Fruit fly (Drosophila melanogaster) whole organism, embryonic: ENCODE measurements around the gene Qsox2.
A peak's percentile ranks its signal among the peaks of the same experiment; 100 is the strongest.

Experiments used
- Aef1 ChIP-seq: fragments of 200-800 bp; sonication (Bioruptor generic); IDR thresholded peaks from 3 replicates; pipeline ENCODE4 v1.3.6; 2022; ENCODE audit warnings: missing biosample characterization, missing genetic modification characterization
- B-H1 ChIP-seq: fragments of 200-800 bp; sonication (Bioruptor generic); IDR thresholded peaks from 3 replicates; pipeline ENCODE4 v1.3.6; 2022; ENCODE audit warnings: missing biosample characterization, missing genetic modification characterization
- CG11560 ChIP-seq: fragments of 200-800 bp; sonication (Bioruptor generic); IDR thresholded peaks from 3 replicates; pipeline ENCODE4 v1.3.6; 2022; ENCODE audit warnings: missing biosample characterization, missing genetic modification characterization
- CG13296 ChIP-seq: fragments of 200-800 bp; sonication (Bioruptor generic); optimal IDR thresholded peaks from 3 replicates; lab custom pipeline; 2018; ENCODE audit warnings: missing biosample characterization, mild to moderate bottlenecking, missing genetic modification characterization
- CG14667 ChIP-seq: fragments of 200-800 bp; sonication (Bioruptor generic); IDR thresholded peaks from 2 replicates; pipeline ENCODE4 v1.3.6; 2022; ENCODE audit warnings: missing biosample characterization, missing genetic modification characterization
- CG1529 ChIP-seq: fragments of 200-800 bp; sonication (Bioruptor generic); optimal IDR thresholded peaks from 3 replicates; lab custom pipeline; 2018; ENCODE audit warnings: missing biosample characterization, missing genetic modification characterization
- CG17361 ChIP-seq: fragments of 200-800 bp; sonication (Bioruptor generic); IDR thresholded peaks from 3 replicates; pipeline ENCODE4 v1.3.6; 2022; ENCODE audit warnings: missing biosample characterization, missing genetic modification characterization
- CG2202 ChIP-seq: fragments of 200-800 bp; sonication (Bioruptor generic); optimal IDR thresholded peaks from 2 replicates; lab custom pipeline; 2018; ENCODE audit warnings: missing biosample characterization, mild to moderate bottlenecking, missing genetic modification characterization
- CG2889 ChIP-seq: fragments of 200-800 bp; sonication (Bioruptor generic); IDR thresholded peaks from 3 replicates; pipeline ENCODE4 v1.3.6; 2022; ENCODE audit warnings: missing biosample characterization, missing genetic modification characterization
- CG31388 ChIP-seq: fragments of 200-800 bp; sonication (Bioruptor generic); optimal IDR thresholded peaks from 2 replicates; lab custom pipeline; 2016; ENCODE audit warnings: missing biosample characterization, missing genetic modification characterization
- CG4707 ChIP-seq: fragments of 200-800 bp; sonication (Bioruptor generic); optimal IDR thresholded peaks from 2 replicates; lab custom pipeline; 2018; ENCODE audit warnings: missing biosample characterization, mild to moderate bottlenecking, missing genetic modification characterization, moderate library complexity
- CG5953 ChIP-seq: fragments of 200-800 bp; sonication (Bioruptor generic); IDR thresholded peaks from 2 replicates; pipeline ENCODE4 v1.3.6; 2022; ENCODE audit warnings: missing biosample characterization, missing genetic modification characterization
- CG7372 ChIP-seq: fragments of 200-800 bp; sonication (Bioruptor generic); IDR thresholded peaks from 2 replicates; pipeline ENCODE4 v1.3.6; 2022; ENCODE audit warnings: missing biosample characterization, missing genetic modification characterization
- CG8388 ChIP-seq: fragments of 200-800 bp; sonication (Bioruptor generic); optimal IDR thresholded peaks from 2 replicates; lab custom pipeline; 2019; ENCODE audit warnings: missing biosample characterization, mild to moderate bottlenecking, missing genetic modification characterization, moderate library complexity
- CG8478 ChIP-seq: fragments of >200 bp; optimal IDR thresholded peaks from 2 replicates; lab custom pipeline; 2018
- CG9215 ChIP-seq: fragments of 200-800 bp; sonication (Bioruptor generic); IDR thresholded peaks from 2 replicates; pipeline ENCODE4 v1.3.6; 2022; ENCODE audit warnings: missing biosample characterization, missing genetic modification characterization
- CHES-1-like ChIP-seq: fragments of 200-800 bp; sonication (Bioruptor generic); optimal IDR thresholded peaks from 2 replicates; lab custom pipeline; 2016; ENCODE audit warnings: missing biosample characterization, missing genetic modification characterization
- Dek ChIP-seq: fragments of 200-800 bp; sonication (Bioruptor generic); optimal IDR thresholded peaks from 3 replicates; lab custom pipeline; 2019; ENCODE audit warnings: missing biosample characterization, mild to moderate bottlenecking, missing genetic modification characterization, moderate library complexity
- Ets65A ChIP-seq: fragments of 200-800 bp; sonication (Bioruptor generic); peaks from one replicate; lab custom pipeline; 2016; ENCODE audit warnings: missing biosample characterization, missing genetic modification characterization
- H2.0 ChIP-seq: fragments of 200-800 bp; sonication (Bioruptor generic); IDR thresholded peaks from 2 replicates; pipeline ENCODE4 v1.3.6; 2022; ENCODE audit warnings: missing biosample characterization, missing genetic modification characterization
- HHEX ChIP-seq: fragments of 200-800 bp; sonication (Bioruptor generic); optimal IDR thresholded peaks from 3 replicates; lab custom pipeline; 2017; ENCODE audit warnings: missing biosample characterization, mild to moderate bottlenecking, missing genetic modification characterization, missing genetic modification reagents
- Med ChIP-seq: fragments of 200-800 bp; sonication (Bioruptor generic); peaks from one replicate; lab custom pipeline; 2016; ENCODE audit warnings: missing biosample characterization, missing genetic modification characterization, mild to moderate bottlenecking, inconsistent platforms, moderate library complexity
- Mes4 ChIP-seq: fragments of 200-800 bp; sonication (Bioruptor generic); optimal IDR thresholded peaks from 2 replicates; lab custom pipeline; 2016; ENCODE audit warnings: missing biosample characterization, missing genetic modification characterization
- NC2β ChIP-seq: fragments of 200-800 bp; sonication (Bioruptor generic); optimal IDR thresholded peaks from 2 replicates; lab custom pipeline; 2016; ENCODE audit warnings: missing biosample characterization, missing genetic modification characterization
- Neu2 ChIP-seq: fragments of 200-800 bp; sonication (Bioruptor generic); optimal IDR thresholded peaks from 3 replicates; lab custom pipeline; 2016; ENCODE audit warnings: missing biosample characterization, missing genetic modification characterization, borderline replicate concordance
- Nf-YA ChIP-seq: fragments of 200-800 bp; sonication (Bioruptor generic); IDR thresholded peaks from 2 replicates; pipeline ENCODE4 v1.3.6; 2022; ENCODE audit warnings: missing biosample characterization, missing genetic modification characterization
- Pdp1 ChIP-seq, 2 experiments: fragments of 200-800 bp; sonication (Bioruptor generic); optimal IDR thresholded peaks; 3 replicates each; lab custom pipeline; 2016; ENCODE audit warnings: missing biosample characterization in 2 of 2, missing genetic modification characterization in 2 of 2, mild to moderate bottlenecking in 1 of 2, moderate library complexity in 1 of 2
- Sox100B ChIP-seq: fragments of 200-800 bp; sonication (Bioruptor generic); optimal IDR thresholded peaks from 3 replicates; lab custom pipeline; 2018; ENCODE audit warnings: missing biosample characterization, mild to moderate bottlenecking, missing genetic modification characterization
- Sox102F ChIP-seq: fragments of 200-800 bp; sonication (Bioruptor generic); optimal IDR thresholded peaks from 2 replicates; lab custom pipeline; 2018; ENCODE audit warnings: missing biosample characterization, mild to moderate bottlenecking, missing genetic modification characterization, moderate library complexity
- ac ChIP-seq: fragments of 200-800 bp; sonication (Bioruptor generic); optimal IDR thresholded peaks from 3 replicates; lab custom pipeline; 2017; ENCODE audit warnings: missing biosample characterization, mild to moderate bottlenecking, missing genetic modification characterization
- chinmo ChIP-seq: fragments of 200-800 bp; sonication (Bioruptor generic); IDR thresholded peaks from 4 replicates; pipeline ENCODE4 v1.3.6; 2022; ENCODE audit warnings: missing biosample characterization, missing genetic modification characterization; ENCODE audit not compliant: partially characterized antibody
- en ChIP-seq: fragments of 200-800 bp; sonication (Bioruptor generic); optimal IDR thresholded peaks from 2 replicates; lab custom pipeline; 2016; ENCODE audit warnings: missing biosample characterization, missing genetic modification characterization
- fru ChIP-seq: fragments of >200 bp; optimal IDR thresholded peaks from 2 replicates; lab custom pipeline; 2017
- gcm ChIP-seq: fragments of 200-800 bp; sonication (Bioruptor generic); optimal IDR thresholded peaks from 2 replicates; lab custom pipeline; 2019; ENCODE audit warnings: missing biosample characterization, mild to moderate bottlenecking, missing genetic modification characterization, moderate library complexity
- grn ChIP-seq: fragments of 200-800 bp; sonication (Bioruptor generic); optimal IDR thresholded peaks from 3 replicates; lab custom pipeline; 2017; ENCODE audit warnings: missing biosample characterization, missing genetic modification characterization
- kni ChIP-seq: fragments of 200-800 bp; sonication (Bioruptor generic); optimal IDR thresholded peaks from 3 replicates; lab custom pipeline; 2017; ENCODE audit warnings: mild to moderate bottlenecking, missing biosample characterization, missing genetic modification reagents, missing genetic modification characterization
- knrl ChIP-seq: fragments of 200-800 bp; sonication (Bioruptor generic); IDR thresholded peaks from 3 replicates; pipeline ENCODE4 v1.3.6; 2022; ENCODE audit warnings: missing biosample characterization, missing genetic modification characterization; ENCODE audit not compliant: partially characterized antibody
- lola ChIP-seq, 3 experiments: fragments of >200 bp in 2 of 3; fragments of 200-800 bp in 1 of 3; sonication (Bioruptor generic) in 1 of 3; optimal IDR thresholded peaks; 2 replicates each; lab custom pipeline; 2017 to 2019; ENCODE audit warnings: missing biosample characterization in 3 of 3, missing genetic modification characterization in 3 of 3, mild to moderate bottlenecking in 1 of 3, moderate library complexity in 1 of 3
- lov ChIP-seq, 2 experiments: fragments of 200-800 bp in 1 of 2; fragments of >200 bp in 1 of 2; sonication (Bioruptor generic) in 1 of 2; IDR thresholded peaks in 1 of 2; optimal IDR thresholded peaks in 1 of 2; 2 replicates in 1 of 2; 3 replicates in 1 of 2; pipeline versions ENCODE4 v1.3.6 to Lab custom; 2017 to 2022; ENCODE audit warnings: missing biosample characterization in 1 of 2, missing genetic modification characterization in 1 of 2
- luna ChIP-seq: fragments of 200-800 bp; sonication (Bioruptor generic); optimal IDR thresholded peaks from 2 replicates; lab custom pipeline; 2016; ENCODE audit warnings: missing biosample characterization, missing genetic modification characterization
- org-1 ChIP-seq: fragments of 200-800 bp; sonication (Bioruptor generic); optimal IDR thresholded peaks from 2 replicates; lab custom pipeline; 2017; ENCODE audit warnings: missing biosample characterization, missing genetic modification characterization
- pfk ChIP-seq: fragments of 200-800 bp; sonication (Bioruptor generic); optimal IDR thresholded peaks from 2 replicates; lab custom pipeline; 2018; ENCODE audit warnings: missing biosample characterization, mild to moderate bottlenecking, missing genetic modification characterization, moderate library complexity
- pho ChIP-seq: fragments of 200-800 bp; sonication (Bioruptor generic); optimal IDR thresholded peaks from 2 replicates; lab custom pipeline; 2016; ENCODE audit warnings: missing biosample characterization, missing genetic modification characterization
- pita ChIP-seq: fragments of 200-800 bp; sonication (Bioruptor generic); optimal IDR thresholded peaks from 2 replicates; lab custom pipeline; 2017; ENCODE audit warnings: missing biosample characterization, mild to moderate bottlenecking, missing genetic modification characterization
- psq ChIP-seq: fragments of 200-800 bp; sonication (Bioruptor generic); optimal IDR thresholded peaks from 2 replicates; lab custom pipeline; 2017; ENCODE audit warnings: missing biosample characterization, missing genetic modification characterization
- rib ChIP-seq: fragments of 200-800 bp; sonication (Bioruptor generic); IDR thresholded peaks from 2 replicates; pipeline ENCODE4 v1.3.6; 2022; ENCODE audit warnings: missing biosample characterization, missing genetic modification characterization
- salm ChIP-seq: fragments of 200-800 bp; sonication (Bioruptor generic); optimal IDR thresholded peaks from 2 replicates; lab custom pipeline; 2018; ENCODE audit warnings: missing biosample characterization, mild to moderate bottlenecking, missing genetic modification characterization
- sens-2 ChIP-seq: fragments of 200-800 bp; sonication (Bioruptor generic); IDR thresholded peaks from 2 replicates; pipeline ENCODE4 v1.3.6; 2022; ENCODE audit warnings: missing biosample characterization, missing genetic modification characterization
- shn ChIP-seq: fragments of 200-800 bp; sonication (Bioruptor generic); optimal IDR thresholded peaks from 3 replicates; lab custom pipeline; 2016; ENCODE audit warnings: missing biosample characterization, missing genetic modification characterization
- slp2 ChIP-seq: fragments of 200-800 bp; sonication (Bioruptor generic); optimal IDR thresholded peaks from 2 replicates; lab custom pipeline; 2016; ENCODE audit warnings: missing biosample characterization, missing genetic modification characterization
- stc ChIP-seq: fragments of 200-800 bp; sonication (Bioruptor generic); IDR thresholded peaks from 2 replicates; pipeline ENCODE4 v1.3.6; 2022; ENCODE audit warnings: missing biosample characterization, missing genetic modification characterization
- zen ChIP-seq: fragments of 200-800 bp; sonication (Bioruptor generic); optimal IDR thresholded peaks from 3 replicates; lab custom pipeline; 2018; ENCODE audit warnings: missing biosample characterization, mild to moderate bottlenecking, missing genetic modification characterization, moderate library complexity

Gene Qsox2

DNA sequence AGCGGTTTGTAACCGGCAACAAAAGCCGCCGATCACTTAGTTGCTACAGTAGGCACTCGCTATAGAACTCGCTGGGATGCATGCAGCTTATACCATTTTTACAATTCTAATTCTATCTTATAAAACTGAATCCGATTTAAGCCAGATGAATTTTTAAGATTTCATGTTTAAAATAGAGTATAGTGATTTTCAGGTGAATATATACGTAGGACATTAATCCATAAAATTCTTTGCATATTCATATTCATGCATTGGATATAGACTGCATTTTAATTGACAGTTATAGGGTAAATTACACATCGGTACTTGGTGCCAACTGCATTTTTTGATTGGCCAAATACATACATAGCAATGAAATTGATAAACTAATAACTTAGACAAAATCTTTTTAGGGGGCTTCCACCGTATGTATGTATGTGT, 25.9 kb upstream of the Qsox2 start (continued):
- TF ChIP-seq shn (GFP tag; lab: Kevin White, UChicago) = no peak
- TF ChIP-seq fru (lab: Kevin White, UChicago) = no peak
- no peak for TF ChIP-seq pfk
- TF ChIP-seq Nf-YA (GFP tag; lab: Robert Waterston, UW) = 0 out of 2 replicates have a peak, but pooled peaks have one; percentile 23
- TF ChIP-seq Mes4 = no peak
- TF ChIP-seq CG8388 (GFP tag; lab: Kevin White, UChicago) = peak; percentile 32
- no peak for TF ChIP-seq rib (GFP tag; lab: Robert Waterston, UW)
- no peak for TF ChIP-seq psq (GFP tag; lab: Kevin White, UChicago)
- TF ChIP-seq Sox100B (GFP tag; lab: Kevin White, UChicago) = peak; percentile 12
- peak; percentile 29; the same call in 1 of the 3 replicates for TF ChIP-seq B-H1 (GFP tag; lab: Robert Waterston, UW)
- TF ChIP-seq CG9215 (GFP tag; lab: Robert Waterston, UW) = no peak; the same call in 1 of the 2 replicates
- TF ChIP-seq CHES-1-like (GFP tag; lab: Kevin White, UChicago) = no peak
- no peak for TF ChIP-seq kni
- no peak for TF ChIP-seq Sox102F (GFP tag; lab: Kevin White, UChicago)
- TF ChIP-seq Aef1 = peak; percentile 39; the same call in 1 of the 3 replicates
- TF ChIP-seq knrl = no peak
- TF ChIP-seq pho = no peak
- TF ChIP-seq lov (optimal IDR thresholded peaks at IDR 0.05; lab: Kevin White, UChicago) = no peak
- TF ChIP-seq lov (GFP tag; IDR thresholded peaks at IDR 0.05; lab: Robert Waterston, UW) = no peak
- TF ChIP-seq slp2 (GFP tag; lab: Kevin White, UChicago) = no peak
- no peak for TF ChIP-seq CG1529
- no peak for TF ChIP-seq CG4707 (GFP tag; lab: Kevin White, UChicago)
- no peak for TF ChIP-seq grn (GFP tag; lab: Kevin White, UChicago)
- TF ChIP-seq Pdp1 (GFP tag; optimal IDR thresholded peaks at IDR 0.05; lab: Kevin White, UChicago) = peak; percentile 33 to 37
- TF ChIP-seq CG31388 (GFP tag; lab: Kevin White, UChicago) = no peak
- TF ChIP-seq sens-2 (GFP tag; lab: Robert Waterston, UW) = no peak
- peak in 1 of 3 experiments; percentile 56 for TF ChIP-seq lola (GFP tag; optimal IDR thresholded peaks at IDR 0.05; lab: Kevin White, UChicago)
- TF ChIP-seq org-1 = no peak
- TF ChIP-seq H2.0 (GFP tag; lab: Robert Waterston, UW) = no peak; the same call in 1 of the 2 replicates
- no peak for TF ChIP-seq en
- no peak for TF ChIP-seq ac
- 0 out of 2 replicates have a peak, but pooled peaks have one; percentile 42 for TF ChIP-seq CG14667
- TF ChIP-seq Neu2 = no peak
- TF ChIP-seq CG8478 (lab: Kevin White, UChicago) = no peak
- TF ChIP-seq Med (GFP tag; lab: Kevin White, UChicago) = peak; percentile 85
- no peak for TF ChIP-seq CG2202 (tag; lab: Kevin White, UChicago)
- TF ChIP-seq CG5953 (GFP tag; lab: Robert Waterston, UW) = no peak
- no peak for TF ChIP-seq pita (GFP tag; lab: Kevin White, UChicago)
- TF ChIP-seq luna (GFP tag; lab: Kevin White, UChicago) = no peak
- no peak for TF ChIP-seq CG11560 (tag; lab: Robert Waterston, UW)
- TF ChIP-seq HHEX = no peak
- TF ChIP-seq Ets65A (GFP tag; lab: Kevin White, UChicago) = peak; percentile 57
- no peak for TF ChIP-seq CG13296 (GFP tag; lab: Kevin White, UChicago)
- no peak for TF ChIP-seq chinmo (GFP tag; lab: Robert Waterston, UW)
- TF ChIP-seq stc = 0 out of 2 replicates have a peak, but pooled peaks have one; percentile 50
- no peak for TF ChIP-seq NC2β (GFP tag; lab: Kevin White, UChicago)
- TF ChIP-seq zen = no peak
- TF ChIP-seq CG2889 (GFP tag; lab: Robert Waterston, UW) = no peak
- peak; percentile 85 for TF ChIP-seq CG17361 (GFP tag; lab: Robert Waterston, UW)
- TF ChIP-seq gcm (GFP tag; lab: Kevin White, UChicago) = peak; percentile 11
- no peak for TF ChIP-seq Dek (tag; lab: Kevin White, UChicago)
- TF ChIP-seq CG7372 (GFP tag; lab: Robert Waterston, UW) = no peak
- TF ChIP-seq salm = no peak
